Fruit fly (Drosophila melanogaster): Measurements from ENCODE around the gene Art8.

Art8 gene

DNA sequence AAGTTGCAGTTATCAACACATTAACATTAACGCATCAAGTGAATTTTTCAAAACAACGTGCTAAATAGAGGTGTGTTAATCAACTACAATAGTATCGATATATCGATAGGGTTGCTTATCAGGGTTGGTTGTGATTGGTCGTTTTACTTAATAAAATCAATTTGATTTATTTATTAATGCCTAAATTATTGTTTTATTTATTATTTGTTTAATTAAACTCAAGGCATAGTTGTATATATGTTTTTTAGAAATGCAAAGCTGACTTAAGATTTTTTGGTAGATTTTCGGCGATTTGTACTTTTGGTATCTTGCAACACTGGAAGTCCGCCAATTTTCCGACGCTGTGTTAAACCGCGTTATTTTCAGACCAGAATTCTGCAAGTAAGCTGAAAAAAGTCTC lies at the start of gene Art8, which contains the start of gene dUTPase:
Gene Art8, minus strand, starts transcription at position 88 of the 400 bp plus-strand sequence.
Gene dUTPase, plus strand, starts transcription at position 314 of the 400 bp plus-strand sequence.
- peak; percentile 69 for TF ChIP-seq CG17801 (GFP tag; optimal IDR thresholded peaks at IDR 0.05; ENCODE audit: partially characterized antibody)

DNA sequence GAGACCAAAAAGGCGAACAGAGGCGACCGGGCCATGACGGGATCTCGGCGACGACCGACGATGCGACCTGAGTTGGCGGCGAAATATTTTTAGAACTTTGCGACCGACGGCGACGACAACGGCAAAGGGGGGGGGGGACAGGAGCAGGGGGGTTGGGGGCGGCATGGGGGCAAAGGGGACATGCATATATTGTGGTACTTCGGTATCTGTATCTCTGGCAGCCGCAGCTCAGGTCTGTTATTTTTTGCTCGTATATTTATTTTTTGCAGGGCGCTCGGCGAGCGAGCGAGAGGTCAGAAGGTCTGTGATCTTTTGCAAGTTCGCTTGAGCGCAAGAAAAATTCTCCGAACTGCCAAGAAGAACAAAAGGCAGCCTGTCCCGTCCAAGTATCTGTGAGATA lies 48.3 kb upstream of the Art8 start:
- no peak for TF ChIP-seq CG17801 (GFP tag; optimal IDR thresholded peaks at IDR 0.05; ENCODE audit: partially characterized antibody)

DNA sequence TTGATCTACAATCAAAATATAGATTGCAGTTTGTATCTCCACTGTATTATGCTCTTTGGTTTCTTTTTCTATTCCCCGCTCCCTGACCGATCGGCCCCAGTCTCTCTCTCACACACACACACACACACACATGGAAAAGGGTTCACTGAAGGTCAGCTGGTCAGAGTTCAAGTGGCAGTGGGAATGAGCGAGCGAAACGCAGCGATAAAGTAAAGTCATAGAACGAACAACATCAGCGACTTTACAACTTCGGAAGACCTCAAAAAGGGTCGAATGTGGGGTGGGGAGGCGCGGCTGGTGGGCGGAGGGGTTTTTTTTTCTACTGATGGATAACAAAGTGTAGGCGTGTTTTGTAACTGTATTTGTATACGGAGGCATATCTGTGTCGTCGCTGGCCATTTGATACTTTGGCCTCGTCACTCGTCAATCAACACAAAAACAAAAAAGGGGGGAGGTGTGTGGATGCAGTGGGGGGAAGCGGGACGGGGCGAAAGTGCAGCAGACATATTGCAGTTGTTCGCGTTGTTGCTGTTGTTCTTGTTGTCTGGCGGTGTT lies 47.3 kb upstream of the Art8 start:
- TF ChIP-seq CG17801 (GFP tag; optimal IDR thresholded peaks at IDR 0.05; ENCODE audit: partially characterized antibody): no peak

DNA sequence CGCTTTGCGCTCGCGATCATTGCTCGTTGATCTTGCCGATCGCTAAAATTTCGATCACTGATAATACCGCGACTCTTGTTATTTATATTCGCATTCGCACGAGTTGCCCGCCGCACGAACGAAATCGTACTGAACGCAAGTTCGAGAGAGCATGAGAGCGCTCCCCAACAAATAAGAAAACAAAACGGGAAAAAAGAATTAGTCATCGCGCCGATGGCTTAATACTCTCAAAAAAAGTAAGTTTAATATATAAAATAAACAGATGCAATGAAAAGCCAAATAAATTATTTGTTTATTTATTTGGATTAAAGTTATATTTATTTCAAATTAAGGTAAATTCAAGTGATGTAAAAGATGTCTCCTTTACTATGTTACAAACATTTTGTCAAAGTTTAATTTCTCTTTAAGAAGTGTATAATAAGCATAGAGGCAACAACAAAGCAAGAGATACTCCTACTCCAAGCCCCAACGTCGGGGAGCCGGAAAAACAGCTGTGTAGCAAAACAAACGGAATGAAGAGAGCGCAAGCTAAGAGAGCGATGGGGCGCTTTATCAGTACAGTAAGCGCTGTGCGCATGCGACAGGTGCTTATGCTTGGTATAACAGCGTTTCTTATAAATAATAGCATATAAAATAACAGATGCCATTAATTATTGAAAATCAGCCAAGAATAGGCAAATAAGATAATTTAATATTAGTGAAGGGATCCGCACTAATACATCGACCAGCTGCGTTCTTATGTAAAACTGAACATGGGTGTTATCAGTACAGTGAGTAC lies 46.6 kb upstream of the Art8 start:
- TF ChIP-seq CG17801 (GFP tag; optimal IDR thresholded peaks at IDR 0.05; ENCODE audit: partially characterized antibody): peak; percentile 73

DNA sequence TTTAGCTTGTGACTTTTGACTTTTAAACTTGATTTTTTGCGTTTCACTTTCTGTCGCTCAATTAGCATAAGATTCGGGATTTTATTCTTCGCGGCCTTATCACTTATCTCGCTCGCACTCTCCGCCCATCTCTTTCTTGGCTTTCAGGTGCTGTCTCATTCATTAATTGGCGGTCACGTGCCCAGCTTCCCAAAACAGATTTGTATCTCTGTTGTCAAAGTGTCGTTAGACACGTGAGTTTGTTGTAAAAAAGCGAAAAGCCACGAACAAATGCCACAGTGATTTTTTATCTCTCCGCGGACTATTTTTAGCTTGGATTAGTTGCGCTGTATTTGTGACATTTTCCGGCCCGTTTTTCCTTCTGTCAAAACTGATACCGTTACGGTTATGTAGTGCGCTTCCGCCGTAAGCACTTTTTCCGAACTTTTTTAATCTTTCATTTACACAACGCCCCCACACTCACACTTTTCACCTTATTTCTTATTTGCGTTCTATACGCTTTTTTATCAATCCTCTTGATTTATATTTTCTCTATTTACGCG lies 46.0 kb upstream of the Art8 start:
- no peak for TF ChIP-seq CG17801 (GFP tag; optimal IDR thresholded peaks at IDR 0.05; ENCODE audit: partially characterized antibody)

DNA sequence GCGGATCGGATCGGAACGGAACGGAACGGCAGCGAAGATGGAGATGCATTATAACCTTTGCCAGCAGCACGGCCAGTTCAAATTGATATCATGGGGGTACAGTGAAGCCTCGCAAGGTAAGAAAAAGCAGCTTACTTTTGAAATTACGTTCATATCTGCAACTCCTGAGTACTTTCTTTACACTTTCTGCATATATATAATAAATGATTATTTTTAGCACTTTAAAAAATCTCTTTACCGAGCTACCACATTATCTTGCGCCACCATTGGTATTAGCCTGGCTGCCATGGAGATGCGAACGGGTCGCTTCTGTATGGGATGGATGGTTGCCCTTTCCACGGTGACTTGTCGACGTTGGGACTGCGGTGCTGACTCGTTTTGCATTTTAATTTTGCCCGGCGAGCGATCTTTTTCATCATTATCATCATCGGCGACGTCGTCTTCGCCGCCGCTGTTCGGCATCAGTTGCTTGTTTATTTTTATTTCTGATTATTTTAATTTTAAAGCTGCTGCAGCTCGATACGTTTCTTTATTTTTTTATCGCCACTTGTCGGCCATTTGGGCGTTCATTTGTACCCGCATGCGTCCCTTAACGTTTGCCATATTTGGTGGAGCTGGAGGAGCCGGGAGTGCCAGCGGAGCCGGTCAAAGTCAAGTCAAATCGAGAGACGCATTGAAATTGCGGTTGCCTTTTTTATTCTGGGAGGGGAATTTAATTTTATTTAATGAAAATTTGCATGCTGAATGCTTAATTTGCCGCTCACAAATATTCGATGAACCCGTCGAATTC lies 42.3 kb upstream of the Art8 start:
- no peak for TF ChIP-seq CG17801 (GFP tag; optimal IDR thresholded peaks at IDR 0.05; ENCODE audit: partially characterized antibody)

DNA sequence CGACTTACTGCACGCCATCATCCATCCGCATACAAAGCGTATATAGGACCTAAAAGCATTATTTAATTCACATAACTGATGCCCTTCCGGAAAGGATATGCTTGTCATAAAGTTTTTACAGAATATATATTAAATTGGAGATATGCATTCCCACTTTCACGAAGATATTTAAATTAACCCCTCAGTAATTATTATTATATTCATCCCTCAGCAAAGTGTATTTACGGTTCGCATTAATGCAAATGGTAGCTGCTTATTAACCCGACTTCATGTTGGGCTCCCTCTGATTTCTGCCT lies 41.6 kb upstream of the Art8 start:
- no peak for TF ChIP-seq CG17801 (GFP tag; optimal IDR thresholded peaks at IDR 0.05; ENCODE audit: partially characterized antibody)

DNA sequence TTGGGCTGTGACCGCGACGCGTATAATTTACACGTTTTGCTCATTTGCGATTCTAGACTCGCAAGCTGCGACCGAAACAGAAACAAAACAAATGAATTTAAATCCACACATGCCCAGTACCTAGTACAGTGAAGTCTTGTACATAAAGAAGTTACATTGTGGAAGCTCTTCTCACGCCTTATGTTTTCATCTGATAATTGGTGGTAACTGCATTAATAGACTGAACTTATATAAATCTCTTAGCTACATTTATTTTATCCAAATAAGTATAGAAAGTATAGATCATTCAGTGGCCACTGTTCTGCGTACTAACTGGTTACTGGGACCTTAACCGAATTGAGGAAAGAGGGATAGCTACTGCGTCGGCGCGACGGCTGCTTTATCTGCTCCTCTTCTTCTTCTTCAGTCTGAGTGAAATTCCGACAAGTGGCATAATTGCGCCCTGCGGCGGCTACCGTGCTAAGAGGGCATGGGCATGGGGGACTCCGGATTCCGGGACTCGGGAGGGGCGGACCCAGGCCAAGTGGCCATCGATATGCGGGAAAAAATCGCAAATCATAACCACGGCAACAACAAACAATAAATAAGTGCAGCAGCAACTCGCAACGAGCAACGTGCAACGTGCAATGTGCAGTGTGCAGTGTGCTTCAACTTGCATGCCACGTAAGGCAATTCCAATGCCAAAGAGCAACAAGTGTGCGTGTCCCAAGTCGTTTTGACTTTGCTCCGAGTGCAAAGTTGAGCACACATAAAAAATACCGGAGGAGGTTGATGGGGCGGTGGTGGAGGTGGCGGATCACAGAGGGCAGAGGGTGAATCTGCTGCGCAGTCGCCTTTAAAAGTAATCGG lies 41.0 kb upstream of the Art8 start:
- no peak for TF ChIP-seq CG17801 (GFP tag; optimal IDR thresholded peaks at IDR 0.05; ENCODE audit: partially characterized antibody)

DNA sequence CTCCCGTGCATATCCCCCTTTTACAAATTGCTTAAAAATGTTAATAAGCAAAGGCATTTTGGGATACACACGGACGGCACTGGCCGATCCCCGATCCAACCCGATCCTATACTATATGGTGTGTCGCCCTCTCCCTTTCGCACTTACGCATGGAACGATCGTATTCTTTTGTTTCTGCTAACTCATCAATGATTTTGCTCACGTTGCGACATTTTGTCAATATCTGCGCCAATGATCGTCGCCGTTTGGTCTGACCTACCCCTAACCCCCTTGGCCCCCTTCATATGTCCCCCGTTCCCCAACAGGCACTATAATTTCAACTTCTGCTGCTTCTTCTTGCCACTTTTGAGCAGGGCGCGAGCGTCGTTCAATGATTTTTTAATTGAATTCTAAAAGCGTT lies 38.8 kb upstream of the Art8 start:
- no peak for TF ChIP-seq CG17801 (GFP tag; optimal IDR thresholded peaks at IDR 0.05; ENCODE audit: partially characterized antibody)

DNA sequence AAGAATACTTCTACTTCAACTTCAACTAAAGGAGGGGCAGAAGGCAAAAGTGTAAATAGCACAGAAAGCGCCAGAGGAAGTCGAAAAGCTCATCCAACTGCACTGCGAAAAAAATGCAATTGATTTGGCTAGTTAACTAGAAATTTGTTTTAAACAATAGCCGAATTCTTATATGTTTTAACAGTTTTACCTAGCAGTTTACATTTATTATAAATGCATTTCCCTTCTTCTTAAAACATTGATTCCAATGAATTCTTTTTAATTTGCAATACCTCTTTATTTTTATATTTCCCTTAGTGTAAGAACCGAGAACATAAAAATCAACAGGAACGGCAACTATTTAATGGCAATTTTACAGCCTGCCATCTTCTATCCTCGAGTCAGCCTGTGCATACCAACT lies 37.4 kb upstream of the Art8 start:
- no peak for TF ChIP-seq CG17801 (GFP tag; optimal IDR thresholded peaks at IDR 0.05; ENCODE audit: partially characterized antibody)

DNA sequence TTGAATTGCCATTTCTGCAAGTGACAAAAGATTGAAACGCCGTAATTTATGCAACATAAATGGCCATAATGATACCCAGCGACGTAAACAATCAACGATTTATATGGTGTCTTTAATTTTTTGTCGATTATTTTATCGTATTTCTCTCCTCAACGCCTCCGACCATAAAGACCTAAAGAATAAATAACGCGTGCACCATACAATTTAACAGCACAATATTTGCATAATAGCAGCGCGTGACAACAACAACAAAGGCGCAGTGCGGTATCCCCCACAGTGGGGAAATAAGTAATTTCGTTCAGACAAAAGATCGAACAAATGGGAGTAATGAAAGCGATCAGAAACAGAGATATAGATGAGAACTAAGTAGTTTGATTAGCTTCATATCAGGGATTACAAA lies 35.2 kb upstream of the Art8 start:
- TF ChIP-seq CG17801 (GFP tag; optimal IDR thresholded peaks at IDR 0.05; ENCODE audit: partially characterized antibody): no peak

DNA sequence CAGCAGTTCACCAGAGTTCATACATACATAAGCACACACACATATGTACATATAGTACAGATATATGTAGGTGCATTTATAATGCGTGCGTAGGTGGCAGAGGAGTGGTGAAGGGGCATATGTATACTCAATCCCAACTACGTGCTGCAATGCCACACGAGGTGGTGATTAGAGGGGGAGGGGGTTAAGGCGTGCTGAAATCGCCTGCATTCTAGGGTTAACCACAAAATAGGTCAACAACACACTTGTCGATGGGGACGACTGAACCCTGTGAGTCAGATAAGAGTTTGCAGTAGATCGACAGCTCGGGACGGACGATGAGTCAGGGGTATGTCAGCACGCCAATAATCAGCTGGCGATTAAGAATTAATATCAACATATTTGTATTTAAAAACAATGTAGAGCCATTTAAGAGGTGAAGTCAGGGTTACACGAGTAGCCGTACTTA lies 34.6 kb upstream of the Art8 start:
- no peak for TF ChIP-seq CG17801 (GFP tag; optimal IDR thresholded peaks at IDR 0.05; ENCODE audit: partially characterized antibody)

DNA sequence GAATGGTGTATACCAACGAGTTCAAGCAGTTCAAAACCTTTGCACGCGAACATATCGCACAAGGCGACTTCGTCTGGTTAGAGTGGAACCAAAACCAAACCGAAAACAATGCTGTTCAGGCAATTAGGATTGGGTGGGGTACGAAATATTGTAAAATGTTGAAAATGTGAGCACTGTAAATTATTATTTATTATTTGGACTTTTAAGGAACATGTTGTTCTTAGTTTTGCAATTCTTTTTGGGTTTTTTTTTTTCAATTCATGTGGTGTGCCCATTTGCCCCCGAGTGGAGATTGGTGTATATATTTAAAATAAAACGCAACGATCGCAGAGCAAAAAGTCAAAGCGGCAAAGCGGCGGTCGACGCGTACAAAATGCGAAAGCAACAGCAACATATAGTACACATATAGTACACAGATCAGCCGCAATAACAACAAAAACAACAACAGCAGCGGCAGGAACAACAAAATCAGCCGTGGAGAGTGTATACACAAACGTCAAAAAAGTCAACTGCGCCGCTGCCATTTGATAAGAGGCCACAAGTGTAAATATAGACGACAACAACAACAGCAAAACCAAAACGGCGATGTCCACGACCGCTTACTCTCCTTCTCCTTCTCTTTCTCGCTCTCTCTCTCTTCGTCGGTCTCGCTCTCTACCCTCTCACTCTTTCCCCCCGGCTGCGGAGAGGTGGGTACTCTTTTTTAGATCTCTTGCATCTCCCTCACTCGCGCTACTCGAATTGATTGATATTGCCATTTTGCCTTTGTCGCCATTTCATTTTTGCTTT lies 34.0 kb upstream of the Art8 start:
- TF ChIP-seq CG17801 (GFP tag; optimal IDR thresholded peaks at IDR 0.05; ENCODE audit: partially characterized antibody): peak; percentile 20

DNA sequence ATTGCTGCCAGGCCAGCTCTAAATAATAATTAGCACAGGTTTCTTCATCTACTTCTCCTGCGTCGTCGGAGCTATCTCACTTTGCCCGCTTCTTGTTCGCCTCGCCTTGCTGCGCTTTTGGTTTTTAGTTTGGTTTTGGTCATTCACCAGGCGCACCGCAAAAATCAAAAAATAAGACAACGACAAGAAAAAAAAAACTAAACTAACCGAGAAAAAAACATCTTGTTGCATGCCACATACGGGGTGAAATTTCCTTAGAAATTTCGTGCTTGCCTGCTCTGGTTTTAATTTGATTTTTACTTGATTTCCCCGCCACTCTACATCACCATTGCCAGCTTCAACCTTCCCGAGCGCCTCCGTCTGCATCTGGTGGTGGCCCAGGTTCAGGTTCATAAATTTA lies 30.9 kb upstream of the Art8 start:
- TF ChIP-seq CG17801 (GFP tag; optimal IDR thresholded peaks at IDR 0.05; ENCODE audit: partially characterized antibody): no peak
